Fruit fly (Drosophila melanogaster) whole organism, prepupa: ENCODE results near the gene Ugt37D1.

ENCODE experiments used
- Blimp-1 ChIP-seq: fragments of 200-800 bp; sonication (Bioruptor generic); optimal IDR thresholded peaks from 3 replicates; lab custom pipeline; 2017; ENCODE audit warnings: missing biosample characterization, missing genetic modification characterization, mild to moderate bottlenecking, moderate library complexity, missing genetic modification reagents
- CG10631 ChIP-seq: fragments of 200-800 bp; sonication (Bioruptor generic); optimal IDR thresholded peaks from 2 replicates; lab custom pipeline; 2016; ENCODE audit warnings: missing biosample characterization, missing genetic modification characterization
- CG15336 ChIP-seq: fragments of 200-800 bp; sonication (Bioruptor generic); IDR thresholded peaks from 2 replicates; pipeline ENCODE4 v1.3.6; 2022; ENCODE audit warnings: missing biosample characterization, missing genetic modification characterization
- CG3919 ChIP-seq: fragments of 200-800 bp; sonication (Bioruptor generic); optimal IDR thresholded peaks from 3 replicates; lab custom pipeline; 2016; ENCODE audit warnings: missing biosample characterization, missing genetic modification characterization
- CG6854 ChIP-seq: fragments of 200-800 bp; sonication (Bioruptor generic); optimal IDR thresholded peaks from 2 replicates; lab custom pipeline; 2017; ENCODE audit warnings: missing biosample characterization, mild to moderate bottlenecking, missing genetic modification characterization
- CG8119 ChIP-seq: fragments of 200-800 bp; sonication (Bioruptor generic); IDR thresholded peaks from 3 replicates; pipeline ENCODE4 v1.3.6; 2022; ENCODE audit warnings: missing biosample characterization, missing genetic modification characterization
- Eip78C ChIP-seq: fragments of 200-800 bp; sonication (Bioruptor generic); peaks from one replicate; lab custom pipeline; 2016; ENCODE audit warnings: missing biosample characterization, missing genetic modification characterization
- Gug ChIP-seq: fragments of 200-800 bp; sonication (Bioruptor generic); IDR thresholded peaks from 2 replicates; pipeline ENCODE4 v1.3.6; 2022; ENCODE audit warnings: missing biosample characterization, missing genetic modification characterization
- Hr39 ChIP-seq: fragments of 200-800 bp; sonication (Bioruptor generic); optimal IDR thresholded peaks from 2 replicates; lab custom pipeline; 2016; ENCODE audit warnings: missing biosample characterization, missing genetic modification characterization
- Sox14 ChIP-seq: fragments of 200-800 bp; sonication (Bioruptor generic); optimal IDR thresholded peaks from 3 replicates; lab custom pipeline; 2016; ENCODE audit warnings: missing biosample characterization, missing genetic modification characterization
- eg ChIP-seq: fragments of 200-800 bp; sonication (Bioruptor generic); IDR thresholded peaks from 3 replicates; pipeline ENCODE4 v1.3.6; 2022; ENCODE audit warnings: missing biosample characterization, missing genetic modification characterization
- spab ChIP-seq: fragments of 200-800 bp; sonication (Bioruptor generic); optimal IDR thresholded peaks from 2 replicates; lab custom pipeline; 2017; ENCODE audit warnings: missing biosample characterization, mild to moderate bottlenecking, missing genetic modification characterization, missing genetic modification reagents
- svp ChIP-seq: fragments of 200-800 bp; sonication (Bioruptor generic); peaks from one replicate; lab custom pipeline; 2016; ENCODE audit warnings: missing biosample characterization, missing genetic modification characterization
- vri ChIP-seq: fragments of 200-800 bp; sonication (Bioruptor generic); optimal IDR thresholded peaks from 3 replicates; lab custom pipeline; 2016; ENCODE audit warnings: missing biosample characterization, mild to moderate bottlenecking, missing genetic modification characterization

dm6 chr2L:16764480-16764879, 34.3 kb upstream of the Ugt37D1 start:
- TF ChIP-seq Eip78C (GFP tag; lab: Kevin White, UChicago) (no peak), CG10631 (GFP tag; lab: Kevin White, UChicago) (no peak), CG6854 (no peak), spab (GFP tag; lab: Kevin White, UChicago) (no peak), svp (GFP tag; lab: Kevin White, UChicago) (no peak), Blimp-1 (no peak), CG3919 (no peak), Sox14 (GFP tag; lab: Kevin White, UChicago) (no peak), vri (GFP tag; lab: Kevin White, UChicago) (no peak), CG15336 (no peak), Gug (GFP tag; lab: Robert Waterston, UW) (no peak), Hr39 (GFP tag; lab: Kevin White, UChicago) (no peak), eg (GFP tag; lab: Robert Waterston, UW) (no peak), CG8119 (GFP tag; lab: Robert Waterston, UW) (no peak)
